Fruit fly (Drosophila melanogaster): ENCODE results near the gene djl.

The djl gene

DNA sequence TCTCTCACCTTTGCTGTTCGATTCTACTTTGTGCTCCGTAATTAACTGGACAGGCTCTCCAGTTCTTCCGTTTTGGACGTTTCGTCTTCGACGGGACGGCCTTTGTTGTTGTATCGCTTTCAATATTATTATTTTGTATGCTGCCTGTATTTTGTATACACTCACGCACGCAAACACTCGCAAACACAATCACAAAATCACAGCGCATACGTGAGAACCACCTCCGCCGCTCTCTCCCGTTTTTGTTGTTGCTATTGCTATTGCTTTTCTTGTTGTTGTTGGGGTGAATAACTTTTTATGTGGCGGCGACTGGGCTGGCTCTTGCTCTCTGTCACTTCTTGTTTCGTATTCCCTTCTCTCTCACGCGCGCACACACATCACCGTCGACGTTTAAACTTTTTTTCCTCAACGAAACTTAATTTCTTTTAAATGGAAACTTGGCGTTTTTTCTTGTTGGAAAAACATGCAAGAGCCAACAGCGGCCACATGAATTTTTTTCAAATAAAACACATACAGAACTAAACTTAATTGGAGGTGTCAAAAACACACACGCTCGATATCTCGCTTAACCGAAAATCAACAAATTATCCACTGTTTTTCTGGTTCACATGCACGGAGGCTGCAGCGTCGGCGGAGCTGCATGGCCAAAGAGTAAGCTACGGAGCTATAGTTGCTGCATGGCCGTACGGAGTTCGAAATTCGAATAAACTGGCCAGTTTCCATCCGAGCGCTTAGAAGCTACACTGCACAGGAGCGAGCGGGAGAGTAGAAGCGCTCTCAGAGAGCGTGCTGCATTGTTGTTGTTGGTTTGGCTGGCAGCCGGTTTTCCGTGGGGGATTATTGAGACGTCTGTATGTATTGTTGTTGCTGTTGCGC, 47.4 kb downstream of the djl start (continued):
- no peak for TF ChIP-seq net (GFP tag; optimal IDR thresholded peaks at IDR 0.05)
- peak; percentile 35 for TF ChIP-seq fkh (GFP tag; optimal IDR thresholded peaks at IDR 0.05)
- TF ChIP-seq CG8319 (GFP tag; optimal IDR thresholded peaks at IDR 0.05): no peak
- TF ChIP-seq dac (GFP tag; optimal IDR thresholded peaks at IDR 0.05): no peak
- no peak for TF ChIP-seq CG34406 (GFP tag; optimal IDR thresholded peaks at IDR 0.05)
- no peak for TF ChIP-seq eg (GFP tag; IDR thresholded peaks at IDR 0.05)
- TF ChIP-seq svp (GFP tag): peak; percentile 75
- no peak for TF ChIP-seq Ets21C (GFP tag; optimal IDR thresholded peaks at IDR 0.05)
- no peak for TF ChIP-seq cyc (GFP tag; optimal IDR thresholded peaks at IDR 0.05)
- TF ChIP-seq Eip75B (GFP tag; optimal IDR thresholded peaks at IDR 0.05): no peak
- TF ChIP-seq salr (GFP tag; optimal IDR thresholded peaks at IDR 0.05): no peak
- TF ChIP-seq fd85E (GFP tag; optimal IDR thresholded peaks at IDR 0.05): no peak
- no peak for TF ChIP-seq CG11294 (GFP tag; IDR thresholded peaks at IDR 0.05)
- TF ChIP-seq Eip78C (GFP tag): peak; percentile 80
- TF ChIP-seq Lpt (GFP tag; optimal IDR thresholded peaks at IDR 0.05): no peak
- TF ChIP-seq CG11902 (GFP tag; optimal IDR thresholded peaks at IDR 0.05): no peak
- TF ChIP-seq CG6854 (GFP tag; optimal IDR thresholded peaks at IDR 0.05): no peak
- TF ChIP-seq CG1621 (tag; optimal IDR thresholded peaks at IDR 0.05): peak; percentile 44
- no peak for TF ChIP-seq Blimp-1 (GFP tag; optimal IDR thresholded peaks at IDR 0.05)
- TF ChIP-seq CG4318 (GFP tag; optimal IDR thresholded peaks at IDR 0.05): no peak
- no peak for TF ChIP-seq spab (GFP tag; optimal IDR thresholded peaks at IDR 0.05)
- TF ChIP-seq vri (GFP tag; optimal IDR thresholded peaks at IDR 0.05): peak; percentile 38
- TF ChIP-seq OdsH (GFP tag; optimal IDR thresholded peaks at IDR 0.05): no peak
- TF ChIP-seq CG15336 (GFP tag; IDR thresholded peaks at IDR 0.05): no peak
- peak; percentile 7 for TF ChIP-seq esn (GFP tag; optimal IDR thresholded peaks at IDR 0.05)
- TF ChIP-seq CG11762 (GFP tag; optimal IDR thresholded peaks at IDR 0.05; ENCODE audit: insufficient read depth): no peak
- TF ChIP-seq lz (GFP tag; optimal IDR thresholded peaks at IDR 0.05): no peak
- TF ChIP-seq pdm3 (GFP tag; optimal IDR thresholded peaks at IDR 0.05): no peak
- TF ChIP-seq CG8119 (GFP tag; IDR thresholded peaks at IDR 0.05): no peak
- TF ChIP-seq Sox14 (GFP tag; optimal IDR thresholded peaks at IDR 0.05): no peak
- TF ChIP-seq Met (GFP tag; optimal IDR thresholded peaks at IDR 0.05): peak; percentile 7
- TF ChIP-seq Eip93F (GFP tag; optimal IDR thresholded peaks at IDR 0.05): no peak
- TF ChIP-seq CG10631 (GFP tag; optimal IDR thresholded peaks at IDR 0.05): peak; percentile 9
- TF ChIP-seq dsx (GFP tag; optimal IDR thresholded peaks at IDR 0.05; ENCODE audit: poor library complexity, severe bottlenecking): peak; percentile 80
- no peak for TF ChIP-seq topi (GFP tag; optimal IDR thresholded peaks at IDR 0.05)

DNA sequence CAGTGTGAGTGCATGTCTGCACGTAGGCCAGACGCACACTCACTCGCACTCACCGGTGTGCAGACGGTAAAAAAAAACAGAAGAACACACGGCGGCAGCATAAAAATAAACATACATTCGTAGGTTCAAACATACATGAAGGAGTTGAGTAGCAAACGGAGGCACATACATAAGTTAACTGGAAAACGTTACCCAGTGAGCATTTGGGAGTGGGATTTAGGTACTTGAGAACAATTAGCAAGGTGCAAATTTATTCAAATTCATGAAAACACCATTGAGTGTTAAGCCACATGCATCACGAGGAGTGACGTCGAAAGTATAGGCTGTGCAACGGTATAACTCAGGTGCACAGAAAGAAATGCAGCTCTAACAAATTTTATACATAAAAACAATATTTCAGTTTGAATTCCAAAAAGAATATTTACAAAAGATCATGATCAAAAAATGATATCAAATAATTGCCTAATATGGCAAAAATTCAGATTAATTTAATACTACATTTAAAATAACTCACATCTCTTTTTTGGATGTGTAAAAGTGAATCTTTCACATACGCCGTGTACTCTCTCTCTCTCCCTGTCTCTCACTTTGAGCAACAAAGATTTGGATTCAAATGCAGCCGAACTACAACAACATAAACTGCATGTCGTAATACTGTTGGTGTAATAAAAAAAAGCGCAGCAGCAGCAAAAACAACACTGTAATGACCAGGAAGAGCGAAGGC, 48.2 kb downstream of the djl start:
- TF ChIP-seq fd59A (GFP tag; optimal IDR thresholded peaks at IDR 0.05) (peak; percentile 93), CG8119 (GFP tag; IDR thresholded peaks at IDR 0.05) (no peak), CG11902 (GFP tag; optimal IDR thresholded peaks at IDR 0.05) (peak; percentile 88), eg (GFP tag; IDR thresholded peaks at IDR 0.05) (no peak), fkh (GFP tag; optimal IDR thresholded peaks at IDR 0.05) (no peak), dsx (GFP tag; optimal IDR thresholded peaks at IDR 0.05; ENCODE audit: poor library complexity, severe bottlenecking) (peak; percentile 94), OdsH (GFP tag; optimal IDR thresholded peaks at IDR 0.05) (peak; percentile 98), Ets96B (tag; optimal IDR thresholded peaks at IDR 0.05) (peak; percentile 96), pdm3 (GFP tag; optimal IDR thresholded peaks at IDR 0.05) (peak; percentile 97), Lpt (GFP tag; optimal IDR thresholded peaks at IDR 0.05) (peak; percentile 97), CG6792 (GFP tag; optimal IDR thresholded peaks at IDR 0.05) (peak; percentile 93), salr (GFP tag; optimal IDR thresholded peaks at IDR 0.05) (peak; percentile 73 to 99), net (GFP tag; optimal IDR thresholded peaks at IDR 0.05) (peak; percentile 96), Smox (GFP tag; optimal IDR thresholded peaks at IDR 0.05) (peak; percentile 97), Eip75B (GFP tag; optimal IDR thresholded peaks at IDR 0.05) (peak; percentile 96), CG32006 (GFP tag; optimal IDR thresholded peaks at IDR 0.05) (peak; percentile 98), CG31627 (GFP tag; optimal IDR thresholded peaks at IDR 0.05) (peak; percentile 98), CG34406 (GFP tag; optimal IDR thresholded peaks at IDR 0.05) (peak; percentile 96), CG11294 (GFP tag; IDR thresholded peaks at IDR 0.05) (no peak), CG1621 (tag; optimal IDR thresholded peaks at IDR 0.05) (peak; percentile 84), Sox102F (GFP tag; optimal IDR thresholded peaks at IDR 0.05) (peak; percentile 95), Hr38 (GFP tag; optimal IDR thresholded peaks at IDR 0.05) (peak; percentile 82), Gug (GFP tag; IDR thresholded peaks at IDR 0.05) (no peak), dac (GFP tag; optimal IDR thresholded peaks at IDR 0.05) (peak; percentile 74), CG3032 (tag; optimal IDR thresholded peaks at IDR 0.05) (peak; percentile 96), CG4318 (GFP tag; optimal IDR thresholded peaks at IDR 0.05) (peak; percentile 95), CG6163 (GFP tag; IDR thresholded peaks at IDR 0.05) (no peak), fd85E (GFP tag; optimal IDR thresholded peaks at IDR 0.05) (peak; percentile 85), Met (GFP tag; optimal IDR thresholded peaks at IDR 0.05) (peak; percentile 98)
